Worm (Caenorhabditis elegans) whole organism, midembryonic: ENCODE data around the gene nap-1.

Experiments
- T22C8.4 ChIP-seq: fragments of 200-800 bp; sonication (Bioruptor generic); IDR thresholded peaks from 2 replicates; pipeline ENCODE4 v1.3.6; 2022; ENCODE audit warnings: missing genetic modification characterization, missing compliant biosample characterization
- cog-1 ChIP-seq: sonication (generic microtip); optimal IDR thresholded peaks from 2 replicates; lab custom pipeline; 2016; ENCODE audit warnings: missing genetic modification characterization, missing compliant biosample characterization
- flt-1 ChIP-seq: fragments of 200-800 bp; sonication (Bioruptor generic); IDR thresholded peaks from 2 replicates; pipeline ENCODE4 v1.3.6; 2022; ENCODE audit warnings: missing genetic modification characterization, missing compliant biosample characterization
- klf-2 ChIP-seq: fragments of 200-800 bp; sonication (Bioruptor generic); conservative IDR thresholded peaks from 2 replicates; pipeline ENCODE4 v1.3.6; 2022; ENCODE audit warnings: missing genetic modification reagents, missing genetic modification characterization, missing compliant biosample characterization
- med-1 ChIP-seq: sonication (generic microtip); optimal IDR thresholded peaks from 2 replicates; lab custom pipeline; 2017; ENCODE audit warnings: missing genetic modification characterization, mild to moderate bottlenecking, missing compliant biosample characterization, antibody characterized with exemption, missing genetic modification reagents; ENCODE audit not compliant: insufficient read depth
- ref-1 ChIP-seq: fragments of 200-800 bp; sonication (Bioruptor generic); conservative IDR thresholded peaks from 2 replicates; pipeline ENCODE4 v1.3.6; 2022; ENCODE audit warnings: missing genetic modification reagents, missing genetic modification characterization, missing compliant biosample characterization

ce11 chrIV:8382695-8383094 lies 3.6 kb upstream of the nap-1 start, which contains the start of gene D2096.9:
- no peak for TF ChIP-seq klf-2
- no peak for TF ChIP-seq cog-1 (tag; lab: Kevin White, UChicago)
- no peak for TF ChIP-seq flt-1
- no peak for TF ChIP-seq ref-1
- no peak for TF ChIP-seq T22C8.4 (GFP tag; lab: Robert Waterston, UW)
- no peak for TF ChIP-seq med-1 (GFP tag; lab: Kevin White, UChicago)
